Worm (Caenorhabditis elegans) whole organism, young adult: ENCODE measurements around the gene K04G11.3.

Experiments used
- C17E4.6 ChIP-seq: fragments of 200-800 bp; sonication (Bioruptor generic); IDR thresholded peaks from 2 replicates; pipeline ENCODE4 v1.3.6; 2022; ENCODE audit warnings: missing genetic modification reagents, missing genetic modification characterization, missing compliant biosample characterization
- F49E8.2 ChIP-seq: sonication (generic microtip); optimal IDR thresholded peaks from 3 replicates; lab custom pipeline; 2017; ENCODE audit warnings: missing genetic modification characterization, mild to moderate bottlenecking, missing compliant biosample characterization, antibody characterized with exemption, moderate library complexity; ENCODE audit not compliant: insufficient read depth
- T07F8.4 ChIP-seq: sonication (generic microtip); optimal IDR thresholded peaks from 2 replicates; lab custom pipeline; 2016; ENCODE audit warnings: mild to moderate bottlenecking, missing genetic modification characterization, moderate library complexity, missing compliant biosample characterization
- Y53F4B.3 ChIP-seq: fragments of 200-800 bp; sonication (Bioruptor generic); IDR thresholded peaks from 2 replicates; pipeline ENCODE4 v1.3.6; 2022; ENCODE audit warnings: missing genetic modification reagents, missing genetic modification characterization, missing compliant biosample characterization
- lin-35 ChIP-seq, 3 experiments: fragments of 150-350 bp in 2 of 3; sonication (generic microtip) in 1 of 3; optimal IDR thresholded peaks; 2 replicates each; lab custom pipeline; 2014 to 2018; ENCODE audit warnings: missing biosample characterization in 3 of 3, missing genetic modification characterization in 3 of 3, missing genetic modification reagents in 3 of 3
- lsy-27 ChIP-seq: sonication (generic microtip); optimal IDR thresholded peaks from 2 replicates; lab custom pipeline; 2017; ENCODE audit warnings: missing genetic modification characterization, mild to moderate bottlenecking, missing compliant biosample characterization, antibody characterized with exemption, missing genotype, borderline replicate concordance; ENCODE audit not compliant: insufficient read depth
- mcd-1 ChIP-seq: fragments of 200-800 bp; sonication (Bioruptor generic); IDR thresholded peaks from 2 replicates; pipeline ENCODE4 v1.3.6; 2022; ENCODE audit warnings: missing genetic modification reagents, missing genetic modification characterization, missing compliant biosample characterization
- snpc-1.1 ChIP-seq: sonication (generic microtip); optimal IDR thresholded peaks from 2 replicates; lab custom pipeline; 2017; ENCODE audit warnings: missing genetic modification characterization, mild to moderate bottlenecking, missing compliant biosample characterization, antibody characterized with exemption, moderate library complexity, missing genotype, missing genetic modification reagents; ENCODE audit not compliant: insufficient read depth
- snpc-1.3 ChIP-seq: sonication (generic microtip); optimal IDR thresholded peaks from 2 replicates; lab custom pipeline; 2017; ENCODE audit warnings: missing genetic modification characterization, mild to moderate bottlenecking, missing compliant biosample characterization, antibody characterized with exemption, moderate library complexity, missing genotype, missing genetic modification reagents; ENCODE audit not compliant: insufficient read depth
- unc-130 ChIP-seq: sonication (generic microtip); optimal IDR thresholded peaks from 2 replicates; lab custom pipeline; 2016; ENCODE audit warnings: missing genetic modification reagents, missing genetic modification characterization, missing compliant biosample characterization
- ztf-22 ChIP-seq: fragments of 200-800 bp; sonication (Bioruptor generic); optimal IDR thresholded peaks from 2 replicates; lab custom pipeline; 2018; ENCODE audit warnings: mild to moderate bottlenecking, missing genetic modification characterization, moderate library complexity, missing compliant biosample characterization

DNA sequence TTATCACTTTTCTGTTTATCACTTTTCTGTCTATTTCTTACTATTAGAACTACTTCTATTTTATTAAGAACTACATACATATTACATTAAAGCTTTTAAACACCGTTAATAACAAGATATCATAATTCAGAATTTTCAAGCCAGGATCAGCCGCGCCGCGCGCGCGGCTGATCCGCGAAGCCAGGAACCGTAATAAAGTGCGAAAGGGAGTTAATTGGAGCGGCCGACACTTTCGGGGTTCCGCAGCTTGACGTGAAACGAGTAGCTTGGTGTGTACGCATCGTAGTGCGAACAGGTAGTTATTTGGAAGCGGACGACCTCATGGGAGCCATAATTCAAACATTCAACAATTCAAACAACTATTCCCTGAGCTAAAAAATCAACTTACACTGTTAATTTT lies 7.6 kb upstream of the K04G11.3 start:
- TF ChIP-seq snpc-1.1 (tag; lab: Kevin White, UChicago) (peak; percentile 31), C17E4.6 (GFP tag; lab: Robert Waterston, UW) (no peak), T07F8.4 (tag; lab: Kevin White, UChicago) (no peak), unc-130 (no peak), lsy-27 (tag; lab: Kevin White, UChicago) (no peak), ztf-22 (GFP tag; lab: Kevin White, UChicago) (no peak), Y53F4B.3 (no peak), mcd-1 (GFP tag; lab: Robert Waterston, UW) (no peak), lin-35 (GFP tag; optimal IDR thresholded peaks at IDR 0.05; lab: Kevin White, UChicago) (no peak), snpc-1.3 (tag; lab: Kevin White, UChicago) (no peak), F49E8.2 (tag; lab: Kevin White, UChicago) (no peak)
